Fruit fly (Drosophila melanogaster) whole organism, embryonic: Measurements from ENCODE around the gene ATPsynO.

ENCODE experiments used
- CG10267 ChIP-seq: fragments of 200-800 bp; sonication (Bioruptor generic); optimal IDR thresholded peaks from 2 replicates; lab custom pipeline; 2018; ENCODE audit warnings: missing biosample characterization, mild to moderate bottlenecking, missing genetic modification characterization, moderate library complexity
- CG11398 ChIP-seq: fragments of 200-800 bp; sonication (Bioruptor generic); optimal IDR thresholded peaks from 2 replicates; lab custom pipeline; 2016; ENCODE audit warnings: missing biosample characterization, missing genetic modification characterization
- CG12071 ChIP-seq: fragments of 200-800 bp; sonication (Bioruptor generic); optimal IDR thresholded peaks from 3 replicates; lab custom pipeline; 2018; ENCODE audit warnings: missing biosample characterization, mild to moderate bottlenecking, missing genetic modification characterization
- CG12769 ChIP-seq: fragments of 200-800 bp; sonication (Bioruptor generic); optimal IDR thresholded peaks from 2 replicates; lab custom pipeline; 2019; ENCODE audit warnings: missing biosample characterization, mild to moderate bottlenecking, missing genetic modification characterization, moderate library complexity
- CG13775 ChIP-seq: fragments of 200-800 bp; sonication (Bioruptor generic); optimal IDR thresholded peaks from 3 replicates; lab custom pipeline; 2017; ENCODE audit warnings: missing biosample characterization, mild to moderate bottlenecking, missing genetic modification characterization
- CG1832 ChIP-seq: fragments of 200-800 bp; sonication (Bioruptor generic); optimal IDR thresholded peaks from 2 replicates; lab custom pipeline; 2017; ENCODE audit warnings: missing biosample characterization, mild to moderate bottlenecking, missing genetic modification characterization, inconsistent platforms
- CG18619 ChIP-seq: fragments of 200-800 bp; sonication (Bioruptor generic); optimal IDR thresholded peaks from 3 replicates; lab custom pipeline; 2017; ENCODE audit warnings: missing biosample characterization, mild to moderate bottlenecking, missing genetic modification characterization
- CG2120 ChIP-seq: fragments of 200-800 bp; sonication (Bioruptor generic); optimal IDR thresholded peaks from 3 replicates; lab custom pipeline; 2016; ENCODE audit warnings: missing biosample characterization, missing genetic modification characterization
- CG2129 ChIP-seq: fragments of 200-800 bp; sonication (Bioruptor generic); IDR thresholded peaks from 2 replicates; pipeline ENCODE4 v1.3.6; 2022; ENCODE audit warnings: missing biosample characterization, missing genetic modification characterization; ENCODE audit not compliant: partially characterized antibody
- CG3163 ChIP-seq: fragments of 200-800 bp; sonication (Bioruptor generic); optimal IDR thresholded peaks from 3 replicates; lab custom pipeline; 2016; ENCODE audit warnings: missing biosample characterization, missing genetic modification characterization
- CG32772 ChIP-seq: fragments of 200-800 bp; sonication (Bioruptor generic); IDR thresholded peaks from 2 replicates; pipeline ENCODE4 v1.3.6; 2022; ENCODE audit warnings: missing biosample characterization, missing genetic modification characterization
- CG33557 ChIP-seq: fragments of 200-800 bp; sonication (Bioruptor generic); optimal IDR thresholded peaks from 2 replicates; lab custom pipeline; 2019; ENCODE audit warnings: missing biosample characterization, mild to moderate bottlenecking, missing genetic modification characterization, moderate library complexity
- CG7357 ChIP-seq: fragments of 200-800 bp; sonication (Bioruptor generic); IDR thresholded peaks from 3 replicates; pipeline ENCODE4 v1.3.6; 2022; ENCODE audit warnings: missing biosample characterization, missing genetic modification characterization
- CG7839 ChIP-seq: fragments of 200-800 bp; sonication (Bioruptor generic); optimal IDR thresholded peaks from 3 replicates; lab custom pipeline; 2018; ENCODE audit warnings: missing biosample characterization, mild to moderate bottlenecking, missing genetic modification characterization, moderate library complexity
- CG8281 ChIP-seq: fragments of 200-800 bp; sonication (Bioruptor generic); optimal IDR thresholded peaks from 2 replicates; lab custom pipeline; 2018; ENCODE audit warnings: missing biosample characterization, mild to moderate bottlenecking, missing genetic modification characterization, moderate library complexity
- CG8478 ChIP-seq: fragments of >200 bp; optimal IDR thresholded peaks from 2 replicates; lab custom pipeline; 2018
- CG8765 ChIP-seq: fragments of 200-800 bp; sonication (Bioruptor generic); IDR thresholded peaks from 2 replicates; pipeline ENCODE4 v1.3.6; 2022; ENCODE audit warnings: missing biosample characterization, missing genetic modification characterization
- CG8924 ChIP-seq: fragments of 200-800 bp; optimal IDR thresholded peaks from 3 replicates; lab custom pipeline; 2019; ENCODE audit warnings: missing biosample characterization, mild to moderate bottlenecking, missing genetic modification characterization, moderate library complexity
- CG8944 ChIP-seq: fragments of 200-800 bp; sonication (Bioruptor generic); optimal IDR thresholded peaks from 3 replicates; lab custom pipeline; 2016; ENCODE audit warnings: missing biosample characterization, missing genetic modification characterization
- CG9817 ChIP-seq: fragments of 200-800 bp; sonication (Bioruptor generic); optimal IDR thresholded peaks from 2 replicates; lab custom pipeline; 2018; ENCODE audit warnings: missing biosample characterization, mild to moderate bottlenecking, missing genetic modification characterization, moderate library complexity
- CG9932 ChIP-seq: fragments of 200-800 bp; sonication (Bioruptor generic); IDR thresholded peaks from 2 replicates; pipeline ENCODE4 v1.3.6; 2022; ENCODE audit warnings: missing biosample characterization, missing genetic modification characterization
- Dek ChIP-seq: fragments of 200-800 bp; sonication (Bioruptor generic); optimal IDR thresholded peaks from 3 replicates; lab custom pipeline; 2019; ENCODE audit warnings: missing biosample characterization, mild to moderate bottlenecking, missing genetic modification characterization, moderate library complexity
- Dll ChIP-seq: fragments of 200-800 bp; sonication (Bioruptor generic); IDR thresholded peaks from 4 replicates; pipeline ENCODE4 v1.3.6; 2022; ENCODE audit warnings: missing biosample characterization, missing genetic modification characterization; ENCODE audit not compliant: partially characterized antibody
- Dp ChIP-seq: fragments of 200-800 bp; sonication (Bioruptor generic); optimal IDR thresholded peaks from 2 replicates; lab custom pipeline; 2018; ENCODE audit warnings: missing biosample characterization, mild to moderate bottlenecking, missing genetic modification characterization, moderate library complexity
- Dref ChIP-seq: fragments of 200-800 bp; sonication (Bioruptor generic); IDR thresholded peaks from 2 replicates; pipeline ENCODE4 v1.3.6; 2022; ENCODE audit warnings: missing biosample characterization, missing genetic modification characterization
- Drgx ChIP-seq: fragments of 200-800 bp; sonication (Bioruptor generic); IDR thresholded peaks from 2 replicates; pipeline ENCODE4 v1.3.6; 2022; ENCODE audit warnings: missing biosample characterization, missing genetic modification characterization
- Ets97D ChIP-seq: fragments of 200-800 bp; sonication (Bioruptor generic); optimal IDR thresholded peaks from 3 replicates; lab custom pipeline; 2016; ENCODE audit warnings: missing biosample characterization, missing genetic modification characterization
- Gsc ChIP-seq: fragments of 200-800 bp; sonication (Bioruptor generic); IDR thresholded peaks from 2 replicates; pipeline ENCODE4 v1.3.6; 2022; ENCODE audit warnings: missing biosample characterization, missing genetic modification characterization
- HLHmδ ChIP-seq: fragments of 200-800 bp; sonication (Bioruptor generic); optimal IDR thresholded peaks from 2 replicates; lab custom pipeline; 2018; ENCODE audit warnings: missing biosample characterization, mild to moderate bottlenecking, missing genetic modification characterization, moderate library complexity
- HmgZ ChIP-seq: fragments of 200-800 bp; sonication (Bioruptor generic); optimal IDR thresholded peaks from 2 replicates; lab custom pipeline; 2018; ENCODE audit warnings: missing biosample characterization, mild to moderate bottlenecking, missing genetic modification characterization
- Kr ChIP-seq: fragments of 200-800 bp; sonication (Bioruptor generic); optimal IDR thresholded peaks from 2 replicates; lab custom pipeline; 2017; ENCODE audit warnings: missing biosample characterization, mild to moderate bottlenecking, missing genetic modification characterization
- NC2β ChIP-seq: fragments of 200-800 bp; sonication (Bioruptor generic); optimal IDR thresholded peaks from 2 replicates; lab custom pipeline; 2016; ENCODE audit warnings: missing biosample characterization, missing genetic modification characterization
- Oaz ChIP-seq: fragments of 200-800 bp; sonication (Bioruptor generic); IDR thresholded peaks from 2 replicates; pipeline ENCODE4 v1.3.6; 2022; ENCODE audit warnings: missing biosample characterization, missing genetic modification characterization
- Oli ChIP-seq: fragments of 200-800 bp; sonication (Bioruptor generic); optimal IDR thresholded peaks from 2 replicates; lab custom pipeline; 2018; ENCODE audit warnings: missing biosample characterization, mild to moderate bottlenecking, missing genetic modification characterization, moderate library complexity
- Six4 ChIP-seq: fragments of 200-800 bp; sonication (Bioruptor generic); optimal IDR thresholded peaks from 2 replicates; lab custom pipeline; 2016; ENCODE audit warnings: missing biosample characterization, missing genetic modification characterization
- ap ChIP-seq: fragments of 200-800 bp; sonication (Bioruptor generic); IDR thresholded peaks from 2 replicates; pipeline ENCODE4 v1.3.6; 2022; ENCODE audit warnings: missing biosample characterization, missing genetic modification characterization
- bsh ChIP-seq, 2 experiments: fragments of 200-800 bp; sonication (Bioruptor generic); optimal IDR thresholded peaks; 2 replicates each; lab custom pipeline; 2017 to 2018; ENCODE audit warnings: mild to moderate bottlenecking in 2 of 2, missing biosample characterization in 2 of 2, missing genetic modification characterization in 2 of 2, moderate library complexity in 1 of 2
- cad ChIP-seq: fragments of >200 bp; optimal IDR thresholded peaks from 2 replicates; lab custom pipeline; 2017; ENCODE audit warnings: missing biosample characterization, missing genetic modification characterization
- danr ChIP-seq: fragments of 200-800 bp; sonication (Bioruptor generic); IDR thresholded peaks from 2 replicates; pipeline ENCODE4 v1.3.6; 2022; ENCODE audit warnings: missing biosample characterization, missing genetic modification characterization
- esg ChIP-seq: fragments of 200-800 bp; sonication (Bioruptor generic); conservative IDR thresholded peaks from 2 replicates; pipeline ENCODE4 v1.3.6; 2022; ENCODE audit warnings: missing biosample characterization, missing genetic modification characterization
- gcm2 ChIP-seq: fragments of 200-800 bp; sonication (Bioruptor generic); optimal IDR thresholded peaks from 2 replicates; lab custom pipeline; 2016; ENCODE audit warnings: missing biosample characterization, missing genetic modification characterization
- jing ChIP-seq: fragments of 200-800 bp; sonication (Bioruptor generic); optimal IDR thresholded peaks from 2 replicates; lab custom pipeline; 2018; ENCODE audit warnings: missing biosample characterization, mild to moderate bottlenecking, missing genetic modification characterization
- ken ChIP-seq: fragments of 200-800 bp; sonication (Bioruptor generic); IDR thresholded peaks from 3 replicates; pipeline ENCODE4 v1.3.6; 2022; ENCODE audit warnings: missing biosample characterization, missing genetic modification characterization
- nerfin-1 ChIP-seq: fragments of 200-800 bp; sonication (Bioruptor generic); optimal IDR thresholded peaks from 3 replicates; lab custom pipeline; 2019; ENCODE audit warnings: missing biosample characterization, mild to moderate bottlenecking, missing genetic modification characterization, moderate library complexity
- onecut ChIP-seq: fragments of 200-800 bp; sonication (Bioruptor generic); IDR thresholded peaks from 2 replicates; pipeline ENCODE4 v1.3.6; 2022; ENCODE audit warnings: missing biosample characterization, missing genetic modification characterization
- pfk ChIP-seq: fragments of 200-800 bp; sonication (Bioruptor generic); optimal IDR thresholded peaks from 2 replicates; lab custom pipeline; 2018; ENCODE audit warnings: missing biosample characterization, mild to moderate bottlenecking, missing genetic modification characterization, moderate library complexity
- phol ChIP-seq: fragments of 200-800 bp; sonication (Bioruptor generic); optimal IDR thresholded peaks from 3 replicates; lab custom pipeline; 2018; ENCODE audit warnings: missing biosample characterization, mild to moderate bottlenecking, missing genetic modification characterization, moderate library complexity
- sim ChIP-seq: fragments of 200-800 bp; sonication (Bioruptor generic); IDR thresholded peaks from 2 replicates; pipeline ENCODE4 v1.3.6; 2022; ENCODE audit warnings: missing biosample characterization, missing genetic modification characterization
- sug ChIP-seq: fragments of 200-800 bp; optimal IDR thresholded peaks from 2 replicates; lab custom pipeline; 2019; ENCODE audit warnings: missing biosample characterization, mild to moderate bottlenecking, missing genetic modification characterization, moderate library complexity
- tin ChIP-seq: fragments of 200-800 bp; sonication (Bioruptor generic); optimal IDR thresholded peaks from 3 replicates; lab custom pipeline; 2016; ENCODE audit warnings: missing biosample characterization, missing genetic modification characterization
- vfl ChIP-seq: fragments of 200-800 bp; sonication (Bioruptor generic); optimal IDR thresholded peaks from 2 replicates; lab custom pipeline; 2016; ENCODE audit warnings: missing biosample characterization, missing genetic modification characterization
- vvl ChIP-seq: fragments of 200-800 bp; sonication (Bioruptor generic); IDR thresholded peaks from 2 replicates; pipeline ENCODE4 v1.3.6; 2022; ENCODE audit warnings: missing biosample characterization, missing genetic modification characterization

ATPsynO gene

DNA sequence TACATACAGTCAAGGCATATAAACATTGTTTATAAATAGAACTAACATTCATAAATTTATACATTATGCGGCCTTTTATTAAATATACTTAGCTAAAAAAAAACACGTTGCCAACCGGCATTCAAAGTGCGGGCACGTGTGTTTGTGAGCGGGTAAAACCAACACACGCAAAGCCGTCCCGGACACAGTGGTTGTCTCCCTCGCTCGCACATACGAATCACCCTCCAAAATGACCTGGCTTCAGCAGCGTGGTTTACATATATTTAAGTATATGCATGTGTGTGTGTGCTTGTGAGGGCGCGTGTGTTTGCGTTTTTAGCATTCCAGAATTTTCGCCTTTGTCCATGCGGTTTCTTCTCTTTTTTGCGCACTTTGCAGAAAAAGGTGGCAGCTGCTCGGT, 21.9 kb upstream of the ATPsynO start (continued):
- no peak for TF ChIP-seq sug (tag; lab: Kevin White, UChicago)
- no peak for TF ChIP-seq pfk (GFP tag; lab: Kevin White, UChicago)
- TF ChIP-seq CG8281: no peak
- peak; percentile 28; the same call in 1 of the 4 replicates for TF ChIP-seq Dll (GFP tag; lab: Robert Waterston, UW)
- TF ChIP-seq CG7357: no peak
- TF ChIP-seq Ets97D (GFP tag; lab: Kevin White, UChicago): no peak
- TF ChIP-seq Oaz (GFP tag; lab: Robert Waterston, UW): no peak
- no peak for TF ChIP-seq NC2β (GFP tag; lab: Kevin White, UChicago)
- TF ChIP-seq CG13775 (GFP tag; lab: Kevin White, UChicago): no peak
- no peak for TF ChIP-seq bsh (GFP tag; optimal IDR thresholded peaks at IDR 0.05; lab: Kevin White, UChicago)
- peak; percentile 57 for TF ChIP-seq HmgZ (tag; lab: Kevin White, UChicago)
- no peak for TF ChIP-seq vfl
- TF ChIP-seq CG2129: no peak
- TF ChIP-seq CG10267 (tag; lab: Kevin White, UChicago): no peak
- TF ChIP-seq HLHmδ (GFP tag; lab: Kevin White, UChicago): no peak
- TF ChIP-seq CG12071: no peak
- no peak for TF ChIP-seq CG32772
- peak; percentile 8 for TF ChIP-seq CG33557
- no peak for TF ChIP-seq sim (GFP tag; lab: Robert Waterston, UW)
- TF ChIP-seq Kr: peak; percentile 30
- TF ChIP-seq jing (GFP tag; lab: Kevin White, UChicago): no peak
- TF ChIP-seq tin (GFP tag; lab: Kevin White, UChicago): no peak
- no peak for TF ChIP-seq cad (GFP tag; lab: Kevin White, UChicago)
- TF ChIP-seq CG7839 (tag; lab: Kevin White, UChicago): no peak
- no peak for TF ChIP-seq Oli (tag; lab: Kevin White, UChicago)
- peak; percentile 75 for TF ChIP-seq CG1832 (GFP tag; lab: Kevin White, UChicago)
- peak; percentile 56 for TF ChIP-seq nerfin-1 (tag; lab: Kevin White, UChicago)
- TF ChIP-seq CG2120 (GFP tag; lab: Kevin White, UChicago): no peak
- TF ChIP-seq Six4 (GFP tag; lab: Kevin White, UChicago): no peak
- TF ChIP-seq Dp: peak; percentile 6
- TF ChIP-seq vvl (GFP tag; lab: Robert Waterston, UW): 0 out of 2 replicates have a peak, but pooled peaks have one; percentile 35
- peak; percentile 41 for TF ChIP-seq CG12769 (tag; lab: Kevin White, UChicago)
- TF ChIP-seq Dek (tag; lab: Kevin White, UChicago): no peak
- TF ChIP-seq CG8478 (lab: Kevin White, UChicago): peak; percentile 88
- TF ChIP-seq CG11398: no peak
- no peak for TF ChIP-seq phol (tag; lab: Kevin White, UChicago)
- no peak for TF ChIP-seq gcm2
- no peak for TF ChIP-seq CG3163 (GFP tag; lab: Kevin White, UChicago)
- peak; percentile 13 for TF ChIP-seq CG8924
- TF ChIP-seq CG8944 (GFP tag; lab: Kevin White, UChicago): no peak
- TF ChIP-seq CG8765 (GFP tag; lab: Robert Waterston, UW): no peak
- no peak for TF ChIP-seq esg (GFP tag; lab: Robert Waterston, UW)
- no peak for TF ChIP-seq ap
- TF ChIP-seq CG9932 (GFP tag; lab: Robert Waterston, UW): peak; percentile 28; the same call in 1 of the 2 replicates
- no peak for TF ChIP-seq danr (GFP tag; lab: Robert Waterston, UW)
- TF ChIP-seq CG18619 (GFP tag; lab: Kevin White, UChicago): no peak
- no peak for TF ChIP-seq Dref (GFP tag; lab: Robert Waterston, UW)
- no peak for TF ChIP-seq CG9817
- no peak for TF ChIP-seq onecut (GFP tag; lab: Robert Waterston, UW)
- TF ChIP-seq ken (GFP tag; lab: Robert Waterston, UW): no peak
- TF ChIP-seq Gsc (GFP tag; lab: Robert Waterston, UW): no peak
- TF ChIP-seq Drgx (GFP tag; lab: Robert Waterston, UW): no peak
